Fruit fly (Drosophila melanogaster) Kc167 (cell line): ENCODE data around the gene HIP.
"Not testable (repeated sequence)": the region's sequence is repeated elsewhere in the genome, so short reads cannot be mapped to it uniquely, and the experiment has no call there.

Experiments
- Myc ChIP-seq: fragments of >200 bp; optimal IDR thresholded peaks from 2 replicates; lab custom pipeline; 2017; ENCODE audit warnings: missing external identifiers
- Sin3A ChIP-seq: fragments of >200 bp; optimal IDR thresholded peaks from 2 replicates; lab custom pipeline; 2018; ENCODE audit warnings: missing external identifiers
- h ChIP-seq: fragments of >200 bp; optimal IDR thresholded peaks from 3 replicates; lab custom pipeline; 2018; ENCODE audit warnings: missing external identifiers
- insv ChIP-seq: fragments of >200 bp; optimal IDR thresholded peaks from 3 replicates; lab custom pipeline; 2018; ENCODE audit warnings: missing external identifiers
- psq ChIP-seq: fragments of >200 bp; optimal IDR thresholded peaks from 2 replicates; lab custom pipeline; 2017; ENCODE audit warnings: missing external identifiers
- ttk ChIP-seq: sonication (Bioruptor generic); optimal IDR thresholded peaks from 2 replicates; lab custom pipeline; 2017; ENCODE audit warnings: missing external identifiers

The HIP gene

DNA sequence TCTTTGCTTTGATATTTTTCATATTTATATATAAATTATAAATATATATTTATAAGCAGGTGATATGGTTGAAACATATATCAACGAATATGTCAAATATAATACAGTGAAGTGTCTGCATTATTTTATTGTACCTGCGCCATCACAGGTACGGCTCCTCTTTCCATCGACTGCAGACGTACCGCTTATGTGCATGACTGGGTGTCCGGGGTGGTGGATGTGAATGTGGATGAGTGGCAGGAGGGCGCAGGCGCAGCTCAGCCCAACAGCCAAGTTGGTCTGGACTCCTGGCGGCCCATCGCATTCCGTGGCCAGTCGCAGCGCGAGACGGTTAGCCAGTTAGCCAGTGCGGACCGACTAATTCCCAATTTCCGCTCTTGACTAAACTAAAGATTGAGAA, 3.1 kb downstream of the HIP start, which contains the start of gene fd3F:
Gene fd3F, plus strand, starts transcription at position 301 of the 400 bp plus-strand sequence.
- not testable (repeated sequence) for TF ChIP-seq psq, Sin3A, insv

dm6 chrX:3808467-3808866, 9.5 kb downstream of the HIP start:
- TF ChIP-seq psq (no peak), h (lab: Kevin White, UChicago) (no peak), Sin3A (no peak), Myc (no peak), insv (no peak), ttk (no peak)

dm6 chrX:3809085-3809484, 10.1 kb downstream of the HIP start:
- TF ChIP-seq insv (no peak), Myc (no peak), h (lab: Kevin White, UChicago) (no peak), psq (no peak), ttk (no peak), Sin3A (no peak)

DNA sequence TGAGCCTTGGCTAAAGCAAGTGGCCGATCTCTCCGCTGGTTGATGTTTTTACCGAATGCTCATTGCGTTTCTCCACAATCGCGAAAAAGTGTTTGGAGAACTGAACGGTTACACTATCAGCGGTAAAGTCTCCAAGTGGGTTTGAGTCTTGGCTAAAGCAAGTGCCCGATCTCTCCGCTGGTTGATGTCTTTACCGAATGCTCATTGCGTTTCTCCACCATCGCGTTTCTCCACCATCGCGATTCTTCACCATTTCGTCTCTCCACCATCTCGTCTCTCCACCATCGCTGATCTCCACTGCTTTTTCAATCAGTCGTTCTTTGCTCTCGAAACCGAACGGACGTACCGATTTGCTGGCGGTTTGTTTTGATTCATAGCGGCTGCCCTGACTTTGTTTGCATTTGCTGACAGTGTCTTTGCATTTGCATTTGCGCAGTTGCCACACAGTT, 12.4 kb downstream of the HIP start, which contains the start of gene ec:
Gene ec, plus strand, starts transcription at position 359 of the 449 bp plus-strand sequence.
- TF ChIP-seq ttk (no peak), Myc (no peak), Sin3A (no peak), h (lab: Kevin White, UChicago) (no peak), psq (no peak), insv (no peak)

DNA sequence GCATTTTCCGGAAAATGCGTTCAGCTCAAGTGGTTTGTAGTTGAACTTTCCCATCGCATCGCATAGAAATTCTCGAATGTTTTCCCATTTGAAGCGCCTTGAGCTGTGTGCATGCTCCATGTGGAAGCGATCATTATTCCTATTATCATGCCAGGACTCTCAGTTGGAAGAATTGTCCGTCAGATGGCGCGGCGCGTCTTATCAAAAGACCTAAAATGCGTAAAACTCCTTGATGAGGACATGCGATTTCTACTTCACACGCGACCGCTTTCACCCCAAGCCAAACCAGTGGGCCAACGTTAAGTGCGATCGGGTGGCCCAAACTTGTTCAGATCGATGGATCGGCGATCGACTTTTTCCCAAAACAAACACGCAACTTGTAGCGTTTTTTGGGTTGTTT, 16.7 kb downstream of the HIP start:
- TF ChIP-seq ttk: no peak
- TF ChIP-seq psq: no peak
- TF ChIP-seq h (lab: Kevin White, UChicago): no peak
- no peak for TF ChIP-seq Sin3A
- no peak for TF ChIP-seq Myc
- no peak for TF ChIP-seq insv

- TF ChIP-seq h (lab: Kevin White, UChicago): no peak
- TF ChIP-seq ttk: no peak
- TF ChIP-seq Sin3A: no peak
- TF ChIP-seq insv: no peak
- TF ChIP-seq Myc: no peak
- no peak for TF ChIP-seq psq
Measured at dm6 chrX:3819470-3819869, 20.5 kb downstream of the HIP start.

DNA sequence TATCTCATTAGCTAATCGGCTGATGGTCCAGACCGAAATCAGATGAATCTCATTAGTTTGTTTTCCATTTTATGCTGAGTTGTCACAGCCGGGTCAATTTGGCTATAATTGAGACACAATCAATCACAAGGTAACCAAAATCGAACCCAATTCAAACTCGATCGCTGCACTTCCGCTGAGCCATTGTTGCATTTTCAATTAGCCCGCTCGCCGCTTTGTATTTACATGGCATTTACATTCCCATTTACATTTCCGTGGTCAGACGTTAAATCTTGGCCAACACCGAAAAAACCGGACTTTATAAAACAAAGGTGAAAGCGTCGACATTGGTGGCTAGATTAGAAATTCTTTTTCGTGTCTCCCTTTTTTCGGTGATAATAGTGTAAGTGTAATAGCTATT, 26.1 kb downstream of the HIP start:
- TF ChIP-seq psq (no peak), h (lab: Kevin White, UChicago) (no peak), Myc (no peak), insv (no peak), ttk (no peak), Sin3A (no peak)

- TF ChIP-seq h (lab: Kevin White, UChicago) (no peak), psq (no peak), ttk (no peak), Myc (no peak)
Measured at dm6 chrX:3827897-3828296, 28.9 kb downstream of the HIP start, which contains the start of gene CG2901. Gene CG2901 (plus strand): TSS chrX:3828197.

DNA sequence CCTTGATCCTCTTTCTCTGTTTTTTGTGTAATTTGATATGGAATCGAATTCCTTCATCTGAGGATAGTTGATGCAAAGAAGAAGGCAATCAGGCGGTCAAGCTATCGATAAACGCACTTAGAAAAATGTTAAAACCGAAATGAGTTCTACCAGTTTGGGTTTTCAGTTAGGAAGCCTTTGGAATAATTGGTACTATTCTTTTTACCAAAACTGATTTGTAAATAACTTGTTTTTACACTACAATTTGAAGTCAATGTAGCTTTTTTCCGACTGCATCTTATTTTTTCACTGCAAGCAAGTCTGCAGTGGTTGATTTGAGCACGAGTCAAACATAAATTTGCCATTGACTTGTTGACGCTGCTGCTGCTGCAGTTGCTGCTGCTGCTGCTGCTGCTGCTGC, 32.8 kb downstream of the HIP start:
- TF ChIP-seq ttk: no peak
- no peak for TF ChIP-seq insv
- no peak for TF ChIP-seq psq
- no peak for TF ChIP-seq h (lab: Kevin White, UChicago)
- TF ChIP-seq Myc: no peak
- TF ChIP-seq Sin3A: no peak

dm6 chrX:3832226-3832625, 33.3 kb downstream of the HIP start:
- TF ChIP-seq psq (no peak), Myc (no peak), insv (no peak), ttk (no peak), h (lab: Kevin White, UChicago) (no peak), Sin3A (no peak)

DNA sequence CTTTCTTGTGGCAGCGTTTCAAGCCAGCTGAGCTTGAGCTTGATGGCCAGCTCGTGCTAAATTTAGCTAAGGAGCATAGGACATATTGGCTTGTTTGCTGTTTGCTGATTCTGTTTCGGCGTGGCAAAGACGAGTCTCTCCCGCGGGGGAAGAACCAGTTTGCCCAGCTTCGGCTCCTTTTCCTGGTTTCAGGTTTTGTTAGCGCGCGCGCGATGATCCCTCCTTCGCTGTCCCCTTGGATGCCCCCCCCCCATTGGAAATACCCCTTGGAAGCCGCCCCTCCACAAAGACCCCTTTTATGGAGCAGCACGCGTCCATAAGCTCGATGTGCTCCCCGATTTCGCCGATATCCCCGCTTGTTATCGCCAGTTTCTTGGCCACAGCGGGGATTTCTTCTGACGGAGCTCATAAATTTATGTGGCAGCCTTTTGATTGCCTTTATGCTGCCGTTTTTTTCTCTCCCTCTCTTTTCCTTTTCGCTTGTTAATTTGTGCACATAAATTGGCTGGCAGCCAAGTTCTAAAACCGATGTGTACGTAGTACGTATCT, 34.2 kb downstream of the HIP start:
- TF ChIP-seq ttk: no peak
- no peak for TF ChIP-seq Myc
- no peak for TF ChIP-seq h (lab: Kevin White, UChicago)
- TF ChIP-seq psq: no peak
- no peak for TF ChIP-seq Sin3A

dm6 chrX:3834955-3835763, 36.2 kb downstream of the HIP start:
- TF ChIP-seq psq: no peak
- no peak for TF ChIP-seq Myc
- TF ChIP-seq ttk: no peak
- TF ChIP-seq Sin3A: no peak
- no peak for TF ChIP-seq h (lab: Kevin White, UChicago)
- TF ChIP-seq insv: no peak

DNA sequence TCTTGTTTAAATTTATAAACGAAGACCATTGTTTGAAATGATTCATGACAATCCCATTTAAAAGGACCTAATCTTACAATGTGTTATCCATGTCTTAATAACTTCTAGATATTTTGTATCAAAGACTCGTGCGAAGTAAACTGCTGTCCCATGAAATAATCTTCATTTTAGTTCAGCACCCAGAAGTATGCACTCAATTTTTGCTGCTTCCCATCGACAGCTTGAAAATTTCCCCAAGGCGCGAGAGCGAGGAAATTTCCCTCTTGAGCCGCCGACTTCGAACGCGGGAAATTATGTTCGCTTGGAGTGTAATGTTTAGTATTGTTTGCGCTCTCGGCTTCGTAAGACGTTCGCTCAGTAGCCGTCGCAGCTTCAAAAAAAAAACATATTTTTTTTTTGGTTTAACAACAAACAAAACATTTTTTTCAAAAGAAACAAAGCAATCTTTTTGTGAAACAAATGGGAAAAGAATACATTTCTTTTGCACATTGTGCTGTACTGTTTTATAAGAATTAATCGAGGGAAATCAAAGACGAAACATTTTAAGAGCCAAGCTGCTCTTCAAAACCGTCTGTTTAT, 36.9 kb downstream of the HIP start:
- no peak for TF ChIP-seq Sin3A
- no peak for TF ChIP-seq psq
- TF ChIP-seq Myc: no peak
- TF ChIP-seq ttk: no peak

dm6 chrX:3837628-3838027, 38.7 kb downstream of the HIP start:
- TF ChIP-seq h (lab: Kevin White, UChicago) (no peak), insv (no peak), ttk (no peak), Myc (no peak), psq (no peak), Sin3A (no peak)
